Worm (Caenorhabditis elegans): ENCODE results near the gene R11.3.
A peak's percentile ranks its signal among the peaks of the same experiment; 100 is the strongest.
"Not testable (repeated sequence)": the region's sequence is repeated elsewhere in the genome, so short reads cannot be mapped to it uniquely, and the experiment has no call there.

Gene R11.3

DNA sequence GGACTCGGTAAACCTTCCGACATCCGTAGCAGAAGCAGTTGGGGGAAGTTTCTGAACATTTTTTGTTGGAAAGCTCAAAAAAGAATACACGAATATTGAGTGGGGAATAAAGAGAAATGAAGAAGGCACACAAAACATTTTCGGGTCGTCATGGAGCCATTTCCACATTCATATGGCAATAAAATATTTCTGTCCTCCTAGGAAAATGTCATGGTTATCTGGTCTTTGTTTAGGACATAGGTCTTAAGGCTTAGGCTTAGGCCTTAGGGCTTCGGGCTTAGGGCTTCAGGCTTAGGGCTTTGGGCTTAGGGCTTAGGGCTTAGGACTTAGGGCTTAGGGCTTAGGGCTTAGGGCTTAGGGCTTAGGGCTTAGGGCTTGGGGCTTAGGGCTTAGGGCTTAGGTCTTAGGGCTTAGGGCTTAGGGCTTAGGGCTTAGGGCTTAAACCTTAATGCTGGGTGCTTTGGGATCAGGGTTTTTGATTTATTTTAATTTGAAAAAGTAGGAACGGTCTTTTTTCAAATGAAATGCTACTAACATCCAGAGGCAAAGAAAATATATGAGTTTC lies at the start of gene R11.3:
Gene R11.3, minus strand, starts transcription at position 51 of the 565 bp plus-strand sequence.
- TF ChIP-seq nhr-11 (tag; optimal IDR thresholded peaks at IDR 0.05) = no peak
- no peak for TF ChIP-seq aly-2 (tag; optimal IDR thresholded peaks at IDR 0.05)
- TF ChIP-seq aha-1 (tag; optimal IDR thresholded peaks at IDR 0.05) = no peak
- no peak for TF ChIP-seq unc-98 (GFP tag; IDR thresholded peaks at IDR 0.05)
- no peak for TF ChIP-seq unc-86 (tag; optimal IDR thresholded peaks at IDR 0.05)

DNA sequence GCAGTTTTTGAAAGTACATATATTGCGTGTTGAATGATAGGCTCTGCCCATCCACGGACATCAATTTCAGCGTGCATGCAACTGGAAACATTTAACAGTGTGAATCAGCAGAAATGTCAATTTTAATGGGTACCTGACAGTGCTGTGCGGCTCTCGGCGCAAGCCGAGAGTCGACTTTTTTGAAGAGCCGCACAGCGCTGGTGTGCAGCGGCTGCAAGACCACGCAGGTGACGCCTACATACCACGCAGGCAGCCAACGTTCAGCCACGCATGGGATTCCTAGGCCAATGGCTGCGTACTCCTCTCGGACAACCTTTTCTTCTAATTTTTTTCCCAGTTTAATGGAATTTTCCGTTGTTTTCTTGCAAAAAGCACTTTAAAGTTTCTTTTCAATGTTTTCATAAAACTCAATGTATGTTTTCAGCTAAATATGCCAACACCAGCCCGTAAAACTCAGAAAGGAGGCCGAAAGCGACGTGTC lies 45.8 kb upstream of the R11.3 start, which contains the start of gene W10G6.1:
Gene W10G6.1, plus strand, starts transcription at position 431 of the 481 bp plus-strand sequence.
- TF ChIP-seq rnt-1 (tag; optimal IDR thresholded peaks at IDR 0.05) (no peak), nhr-237 (tag; optimal IDR thresholded peaks at IDR 0.05) (no peak), C34B4.2 (tag; optimal IDR thresholded peaks at IDR 0.05) (no peak), sptf-1 (tag; optimal IDR thresholded peaks at IDR 0.05) (no peak)

DNA sequence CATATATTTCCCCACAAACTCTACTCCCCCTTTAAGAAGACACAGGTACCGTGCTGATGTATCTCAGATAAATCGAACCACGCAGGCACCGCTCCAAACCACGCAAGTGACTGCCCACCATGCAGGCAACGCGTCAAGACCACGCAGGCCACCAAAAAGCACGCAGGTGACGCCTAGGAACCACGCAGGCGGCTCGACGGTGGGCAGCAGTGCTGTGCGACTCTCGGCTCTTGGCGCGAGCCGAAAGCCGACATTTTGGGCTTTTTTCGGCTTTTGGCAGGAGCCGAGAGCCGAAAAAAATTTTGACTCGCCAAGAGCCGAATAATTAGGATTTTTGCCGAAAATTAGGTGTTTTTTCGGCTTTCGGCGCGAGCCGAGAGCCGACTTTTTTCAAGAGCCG lies 44.1 kb upstream of the R11.3 start:
- no peak for TF ChIP-seq mep-1 (tag; optimal IDR thresholded peaks at IDR 0.05)

DNA sequence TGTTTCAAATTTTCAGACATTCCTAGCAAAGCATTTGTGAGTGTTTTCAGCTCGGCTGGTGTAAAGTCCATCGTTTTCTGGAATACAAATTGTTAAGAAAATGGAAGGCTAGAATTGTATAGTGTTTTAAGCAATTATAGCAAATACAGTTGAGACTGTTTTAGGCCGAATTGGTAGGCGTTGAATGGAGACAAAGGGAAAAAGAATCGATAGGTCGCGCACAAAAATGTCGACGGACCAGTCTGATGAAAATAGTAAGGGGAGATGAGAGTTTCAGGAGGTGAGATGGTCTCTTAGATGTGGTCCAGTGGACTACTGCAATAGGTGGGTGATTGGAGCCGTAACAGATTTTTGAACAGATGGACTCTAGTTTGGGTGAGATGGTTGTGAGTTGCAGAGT lies 41.6 kb upstream of the R11.3 start:
- TF ChIP-seq ceh-63 (GFP tag; optimal IDR thresholded peaks at IDR 0.05) (no peak), efl-1 (optimal IDR thresholded peaks at IDR 0.05) (no peak), efl-1 (GFP tag; optimal IDR thresholded peaks at IDR 0.05 in 1 of 2) (peak in 1 of 2 experiments; percentile 81)

DNA sequence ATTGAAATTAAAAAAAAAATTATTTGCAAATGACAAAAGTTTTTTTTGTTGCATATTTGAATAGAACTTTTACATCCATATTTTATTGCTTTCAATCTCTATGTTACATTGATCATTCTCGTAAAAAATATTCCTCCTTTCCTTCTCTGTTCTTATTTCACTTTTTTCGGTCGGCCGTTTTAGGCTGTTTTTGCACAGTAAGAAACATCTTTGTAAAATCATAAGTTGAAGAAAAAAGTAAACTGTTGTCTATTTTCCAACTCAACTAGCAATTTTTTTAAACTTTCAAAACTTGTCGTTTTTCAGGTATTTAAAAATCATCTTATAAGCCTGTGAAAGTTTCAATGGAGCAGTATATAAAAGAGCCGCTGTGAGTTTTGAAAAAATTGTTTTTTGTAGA lies 29.6 kb upstream of the R11.3 start, which contains the start of gene F23A7.5:
Gene F23A7.5, plus strand, starts transcription at position 301 of the 400 bp plus-strand sequence.
- TF ChIP-seq ztf-4 (tag; optimal IDR thresholded peaks at IDR 0.05) (no peak), nhr-84 (tag; optimal IDR thresholded peaks at IDR 0.05) (no peak), dsc-1 (tag; optimal IDR thresholded peaks at IDR 0.05) (no peak), ceh-82 (tag; optimal IDR thresholded peaks at IDR 0.05) (no peak), efl-1 (optimal IDR thresholded peaks at IDR 0.05) (no peak), efl-1 (GFP tag; optimal IDR thresholded peaks at IDR 0.05 in 1 of 2) (no peak), elt-3 (tag; optimal IDR thresholded peaks at IDR 0.05) (no peak), mab-9 (GFP tag; IDR thresholded peaks at IDR 0.05) (no peak), elt-2 (tag; optimal IDR thresholded peaks at IDR 0.05) (no peak), egl-27 (tag; optimal IDR thresholded peaks at IDR 0.05) (no peak)

DNA sequence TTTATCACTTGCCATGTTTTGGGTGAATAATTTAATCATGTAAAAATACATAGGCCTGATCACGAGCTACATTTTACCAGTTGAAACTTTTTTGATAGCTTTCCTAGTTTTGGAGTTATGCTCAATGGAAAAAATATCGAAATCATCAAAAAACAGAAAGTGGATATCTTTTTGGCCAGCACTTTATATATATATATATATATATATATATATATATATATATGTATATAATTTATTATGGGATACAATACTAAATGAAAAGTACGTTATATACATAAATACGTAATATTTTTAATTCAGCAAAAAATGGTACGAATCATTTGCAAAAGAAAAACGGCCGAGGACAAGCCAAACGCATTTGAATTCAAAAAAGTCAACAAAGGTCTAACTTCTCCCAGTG lies 20.7 kb upstream of the R11.3 start, which contains the start of gene F23A7.3:
Gene F23A7.3, plus strand, starts transcription at position 301 of the 400 bp plus-strand sequence.
- TF ChIP-seq efl-1 (optimal IDR thresholded peaks at IDR 0.05) = not testable (repeated sequence)
- TF ChIP-seq efl-1 (GFP tag; optimal IDR thresholded peaks at IDR 0.05 in 1 of 2) = peak in 1 of 2 experiments; percentile 57

DNA sequence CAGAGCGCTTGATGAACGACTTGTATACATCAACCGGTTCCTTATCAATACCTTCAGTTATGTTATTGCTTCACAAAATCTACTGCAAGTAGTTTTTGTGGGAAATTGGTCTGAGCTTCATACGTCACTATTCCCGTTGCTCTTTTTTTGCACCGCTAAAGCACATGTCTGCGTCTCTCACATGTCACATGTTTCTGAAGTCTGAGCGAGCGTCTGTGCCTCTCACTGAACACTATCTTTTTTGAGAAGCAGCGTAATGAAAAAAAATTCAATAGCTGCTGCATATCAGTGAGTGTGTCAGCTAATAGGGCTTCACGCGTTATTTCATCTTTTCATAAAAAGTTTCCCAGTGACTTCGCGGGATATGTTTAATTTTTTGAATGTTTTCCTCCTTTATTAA lies 19.3 kb upstream of the R11.3 start:
- TF ChIP-seq alr-1 (tag; optimal IDR thresholded peaks at IDR 0.05; ENCODE audit: borderline replicate concordance) = no peak
- TF ChIP-seq ets-5 (GFP tag; IDR thresholded peaks at IDR 0.05) = no peak
- peak; percentile 66 for TF ChIP-seq nhr-47 (tag; optimal IDR thresholded peaks at IDR 0.05)
- TF ChIP-seq ztf-4 (tag; optimal IDR thresholded peaks at IDR 0.05) = no peak
- no peak for TF ChIP-seq fos-1 (tag; optimal IDR thresholded peaks at IDR 0.05)
- TF ChIP-seq hlh-4 (tag; optimal IDR thresholded peaks at IDR 0.05) = no peak
- TF ChIP-seq lin-15B (tag; optimal IDR thresholded peaks at IDR 0.05) = no peak
- no peak for TF ChIP-seq ceh-90 (tag; optimal IDR thresholded peaks at IDR 0.05)
- no peak for TF ChIP-seq grh-1 (GFP tag; IDR thresholded peaks at IDR 0.05)
- TF ChIP-seq xbp-1 (tag; optimal IDR thresholded peaks at IDR 0.05) = no peak
- TF ChIP-seq lir-3 (tag; optimal IDR thresholded peaks at IDR 0.05; ENCODE audit: poor library complexity) = no peak
- TF ChIP-seq tbx-2 (tag; optimal IDR thresholded peaks at IDR 0.05) = no peak
- TF ChIP-seq unc-30 (tag; optimal IDR thresholded peaks at IDR 0.05) = no peak
- no peak for TF ChIP-seq unc-98 (GFP tag; IDR thresholded peaks at IDR 0.05)
- no peak for TF ChIP-seq ces-1 (GFP tag; optimal IDR thresholded peaks at IDR 0.05)
- TF ChIP-seq ztf-11 (tag; optimal IDR thresholded peaks at IDR 0.05) = no peak
- TF ChIP-seq efl-1 (optimal IDR thresholded peaks at IDR 0.05) = peak; percentile 24 to 35
- TF ChIP-seq efl-1 (GFP tag; optimal IDR thresholded peaks at IDR 0.05 in 1 of 2) = peak in 1 of 2 experiments; percentile 40
- no peak for TF ChIP-seq vab-15 (tag; optimal IDR thresholded peaks at IDR 0.05)
- no peak for TF ChIP-seq jun-1 (tag; optimal IDR thresholded peaks at IDR 0.05)
- TF ChIP-seq C04F5.9 (tag; optimal IDR thresholded peaks at IDR 0.05) = no peak
- no peak for TF ChIP-seq ceh-88 (GFP tag; IDR thresholded peaks at IDR 0.05)
- no peak for TF ChIP-seq zip-4 (GFP tag; optimal IDR thresholded peaks at IDR 0.05)

Data from whole organism, L1 larva.